Fruit fly (Drosophila melanogaster): ENCODE measurements around the gene CG13999.

Gene CG13999

DNA sequence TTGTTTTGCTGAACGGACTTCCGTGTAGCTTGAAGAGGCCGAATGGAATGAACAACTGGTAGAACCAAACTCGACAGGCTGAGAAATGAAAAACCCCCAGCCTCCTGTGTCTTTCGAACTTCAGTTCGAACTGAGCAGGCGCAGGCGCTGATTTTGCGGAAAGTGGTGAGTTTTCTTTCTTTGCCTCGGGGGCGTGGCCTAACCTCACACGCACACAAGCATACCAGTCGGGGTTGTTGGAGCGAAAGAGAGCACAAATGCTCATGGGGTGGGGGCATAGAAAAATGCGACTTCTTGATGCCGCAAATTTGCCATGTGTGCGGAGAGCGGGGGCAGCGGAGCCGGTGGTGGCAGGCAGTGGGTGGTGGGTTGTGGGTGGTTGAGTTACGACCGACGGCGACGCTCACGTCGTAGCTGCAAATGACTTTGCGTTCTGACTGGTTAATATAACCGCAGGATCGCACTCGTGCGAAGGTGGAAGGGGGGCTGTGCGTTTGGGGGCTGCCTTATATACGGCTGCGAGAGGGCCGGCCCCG, 32.6 kb downstream of the CG13999 start, which contains the start of gene CG9016 (continued):
- TF ChIP-seq so (GFP tag; IDR thresholded peaks at IDR 0.05) (0 out of 3 replicates have a peak, but pooled peaks have one; percentile 17), Nf-YC (tag; optimal IDR thresholded peaks at IDR 0.05) (peak; percentile 97), Nf-YB (GFP tag; optimal IDR thresholded peaks at IDR 0.05) (peak; percentile 94), CG11456 (GFP tag; IDR thresholded peaks at IDR 0.05) (no peak), Awh (GFP tag; IDR thresholded peaks at IDR 0.05) (no peak), CG5180 (GFP tag; optimal IDR thresholded peaks at IDR 0.05) (peak; percentile 46), CG16813 (GFP tag; IDR thresholded peaks at IDR 0.05; ENCODE audit: partially characterized antibody) (no peak), chinmo (GFP tag; IDR thresholded peaks at IDR 0.05; ENCODE audit: partially characterized antibody) (0 out of 4 replicates have a peak, but pooled peaks have one; percentile 75), CG17186 (GFP tag; optimal IDR thresholded peaks at IDR 0.05) (no peak), Jarid2 (GFP tag; optimal IDR thresholded peaks at IDR 0.05) (peak; percentile 25), CG3281 (GFP tag; optimal IDR thresholded peaks at IDR 0.05) (no peak), pros (GFP tag; optimal IDR thresholded peaks at IDR 0.05) (peak; percentile 27), nerfin-1 (tag; optimal IDR thresholded peaks at IDR 0.05) (peak; percentile 5), tll (GFP tag; optimal IDR thresholded peaks at IDR 0.05) (peak in 1 of 2 experiments; percentile 15), knrl (GFP tag; IDR thresholded peaks at IDR 0.05; ENCODE audit: partially characterized antibody) (0 out of 3 replicates have a peak, but pooled peaks have one; percentile 24), CG1832 (GFP tag; optimal IDR thresholded peaks at IDR 0.05) (peak; percentile 66), salm (tag; optimal IDR thresholded peaks at IDR 0.05) (no peak), Rx (GFP tag; IDR thresholded peaks at IDR 0.05) (no peak), CG1233 (GFP tag; optimal IDR thresholded peaks at IDR 0.05) (no peak), Deaf1 (tag; optimal IDR thresholded peaks at IDR 0.05) (peak; percentile 83)

DNA sequence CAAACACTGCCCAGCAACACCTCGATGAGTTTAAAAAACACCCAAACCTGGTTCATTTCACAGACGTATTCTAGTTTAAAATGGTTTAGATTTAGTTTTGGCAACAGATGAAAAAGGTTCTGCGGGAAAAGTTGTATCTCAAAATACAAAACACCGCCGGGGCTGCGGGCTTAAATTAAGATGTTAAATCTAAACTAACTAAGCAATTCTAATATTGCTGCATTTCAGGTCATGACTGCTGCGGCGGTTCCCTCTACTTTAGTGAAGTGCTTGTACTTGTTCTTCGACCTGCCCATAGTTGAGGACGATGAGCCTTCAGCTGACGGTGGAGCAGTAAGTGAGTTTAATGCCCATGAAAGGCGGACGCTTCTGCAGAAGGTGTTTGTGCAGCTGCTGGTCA, 46.1 kb downstream of the CG13999 start, which contains the start of gene CG14000:
CG14000 (minus strand) TSS at position 101 of the 400 bp plus-strand sequence.
- no peak for TF ChIP-seq gro (GFP tag; optimal IDR thresholded peaks at IDR 0.05)
- TF ChIP-seq peb (GFP tag; IDR thresholded peaks at IDR 0.05), result no peak
- TF ChIP-seq p53 (GFP tag; optimal IDR thresholded peaks at IDR 0.05), result no peak
- no peak for TF ChIP-seq Spps (tag; optimal IDR thresholded peaks at IDR 0.05)
- TF ChIP-seq so (GFP tag; IDR thresholded peaks at IDR 0.05), result no peak
- TF ChIP-seq CG31388 (GFP tag; optimal IDR thresholded peaks at IDR 0.05), result no peak
- no peak for TF ChIP-seq Mes4 (GFP tag; optimal IDR thresholded peaks at IDR 0.05)
- TF ChIP-seq CrebB (tag; optimal IDR thresholded peaks at IDR 0.05), result no peak
- TF ChIP-seq ash1 (GFP tag; optimal IDR thresholded peaks at IDR 0.05), result no peak
- TF ChIP-seq wek (GFP tag; optimal IDR thresholded peaks at IDR 0.05), result no peak
- no peak for TF ChIP-seq usp (GFP tag; optimal IDR thresholded peaks at IDR 0.05)
- TF ChIP-seq CG2202 (tag; optimal IDR thresholded peaks at IDR 0.05), result no peak
- TF ChIP-seq CG43689 (GFP tag; IDR thresholded peaks at IDR 0.05), result no peak
- TF ChIP-seq CG8089 (GFP tag; optimal IDR thresholded peaks at IDR 0.05), result no peak
- TF ChIP-seq CG32772 (GFP tag; IDR thresholded peaks at IDR 0.05), result no peak
- TF ChIP-seq gcm (GFP tag; optimal IDR thresholded peaks at IDR 0.05), result no peak
- TF ChIP-seq eve (GFP tag; optimal IDR thresholded peaks at IDR 0.05), result no peak
- no peak for TF ChIP-seq oc (tag; optimal IDR thresholded peaks at IDR 0.05)
- TF ChIP-seq Trl (optimal IDR thresholded peaks at IDR 0.05), result no peak
- TF ChIP-seq Trl (GFP tag; optimal IDR thresholded peaks at IDR 0.05), result no peak
- TF ChIP-seq CG12299 (tag; optimal IDR thresholded peaks at IDR 0.05), result no peak
